Fruit fly (Drosophila melanogaster) S2 (cell line): ENCODE measurements around the gene Gem4b.

ENCODE experiments used
- CG8478 ChIP-seq: fragments of >200 bp; optimal IDR thresholded peaks from 2 replicates; lab custom pipeline; 2018
- CTCF ChIP-seq, 2 experiments: fragments of >200 bp; optimal IDR thresholded peaks; 2 replicates each; lab custom pipeline; 2018

DNA sequence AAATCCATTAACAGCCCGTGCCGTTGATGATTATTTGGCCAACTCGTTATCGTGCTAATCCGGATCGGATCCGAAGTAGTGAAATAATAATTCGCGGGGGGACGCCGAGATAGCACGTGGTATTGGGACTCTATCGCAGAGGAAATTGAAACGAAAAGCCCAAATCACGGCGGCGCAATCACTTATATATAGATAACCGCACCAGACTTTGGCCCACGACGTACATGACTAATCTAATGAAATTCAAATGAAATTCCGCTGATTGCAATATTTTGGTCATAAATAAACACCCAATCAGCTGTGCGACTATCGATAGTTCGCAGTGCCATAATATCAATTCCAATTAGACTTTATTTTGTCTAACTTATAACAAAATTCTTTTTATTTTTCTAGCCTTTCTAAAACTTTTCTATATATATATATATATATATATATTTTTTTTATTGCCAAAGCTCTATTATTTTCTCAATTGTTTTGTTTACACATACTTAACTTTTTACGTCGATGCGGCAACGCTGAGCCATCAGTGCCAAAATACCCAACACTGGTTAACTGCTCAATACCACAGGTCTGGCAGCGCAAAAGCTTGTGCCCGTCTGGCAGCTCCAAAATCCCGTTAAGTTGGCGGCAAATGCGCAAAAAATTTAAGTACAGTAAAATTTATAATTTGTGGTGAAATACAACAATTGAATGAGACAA is 27.8 kb downstream of the Gem4b start, which contains the start of gene CG6428:
- TF ChIP-seq CG8478 (lab: Kevin White, UChicago): no peak
- TF ChIP-seq CTCF (optimal IDR thresholded peaks at IDR 0.05; lab: Kevin White, UChicago): no peak
